Fruit fly (Drosophila melanogaster) whole organism, embryonic: ENCODE data around the gene Mst89B.

ENCODE experiments used
- Atf-2 ChIP-seq: fragments of 200-800 bp; sonication (Bioruptor generic); optimal IDR thresholded peaks from 2 replicates; lab custom pipeline; 2016; ENCODE audit warnings: missing biosample characterization, missing genetic modification characterization
- CG1024 ChIP-seq: fragments of 200-800 bp; sonication (Bioruptor generic); IDR thresholded peaks from 2 replicates; pipeline ENCODE4 v1.3.6; 2022; ENCODE audit warnings: missing biosample characterization, missing genetic modification characterization
- CG10267 ChIP-seq: fragments of 200-800 bp; sonication (Bioruptor generic); optimal IDR thresholded peaks from 2 replicates; lab custom pipeline; 2018; ENCODE audit warnings: missing biosample characterization, mild to moderate bottlenecking, missing genetic modification characterization, moderate library complexity
- CG11093 ChIP-seq: fragments of 200-800 bp; sonication (Bioruptor generic); IDR thresholded peaks from 3 replicates; pipeline ENCODE4 v1.3.6; 2022; ENCODE audit warnings: missing biosample characterization, missing genetic modification characterization
- CG11504 ChIP-seq: fragments of 200-800 bp; sonication (Bioruptor generic); optimal IDR thresholded peaks from 3 replicates; lab custom pipeline; 2019; ENCODE audit warnings: missing biosample characterization, mild to moderate bottlenecking, missing genetic modification characterization, moderate library complexity
- CG12942 ChIP-seq: fragments of 200-800 bp; sonication (Bioruptor generic); optimal IDR thresholded peaks from 3 replicates; lab custom pipeline; 2016; ENCODE audit warnings: missing biosample characterization, missing genetic modification characterization
- CG13123 ChIP-seq: fragments of 200-800 bp; sonication (Bioruptor generic); optimal IDR thresholded peaks from 2 replicates; lab custom pipeline; 2016; ENCODE audit warnings: missing biosample characterization, missing genetic modification characterization
- CG13775 ChIP-seq: fragments of 200-800 bp; sonication (Bioruptor generic); optimal IDR thresholded peaks from 3 replicates; lab custom pipeline; 2017; ENCODE audit warnings: missing biosample characterization, mild to moderate bottlenecking, missing genetic modification characterization
- CG1602 ChIP-seq: fragments of 200-800 bp; sonication (Bioruptor generic); optimal IDR thresholded peaks from 3 replicates; lab custom pipeline; 2016; ENCODE audit warnings: missing biosample characterization, missing genetic modification characterization
- CG1603 ChIP-seq: fragments of 200-800 bp; sonication (Bioruptor generic); optimal IDR thresholded peaks from 2 replicates; lab custom pipeline; 2019; ENCODE audit warnings: missing biosample characterization, mild to moderate bottlenecking, missing genetic modification characterization, moderate library complexity
- CG16779 ChIP-seq: fragments of 200-800 bp; sonication (Bioruptor generic); IDR thresholded peaks from 2 replicates; pipeline ENCODE4 v1.3.6; 2022; ENCODE audit warnings: missing biosample characterization, missing genetic modification characterization
- CG16815 ChIP-seq: fragments of 200-800 bp; sonication (Bioruptor generic); optimal IDR thresholded peaks from 3 replicates; lab custom pipeline; 2017; ENCODE audit warnings: missing biosample characterization, mild to moderate bottlenecking, missing genetic modification characterization
- CG17359 ChIP-seq: fragments of 200-800 bp; sonication (Bioruptor generic); optimal IDR thresholded peaks from 3 replicates; lab custom pipeline; 2018; ENCODE audit warnings: missing biosample characterization, mild to moderate bottlenecking, missing genetic modification characterization, moderate library complexity
- CG1792 ChIP-seq: fragments of 200-800 bp; sonication (Bioruptor generic); optimal IDR thresholded peaks from 2 replicates; lab custom pipeline; 2016; ENCODE audit warnings: missing biosample characterization, missing genetic modification characterization
- CG2120 ChIP-seq: fragments of 200-800 bp; sonication (Bioruptor generic); optimal IDR thresholded peaks from 3 replicates; lab custom pipeline; 2016; ENCODE audit warnings: missing biosample characterization, missing genetic modification characterization
- CG4617 ChIP-seq: fragments of 200-800 bp; sonication (Bioruptor generic); optimal IDR thresholded peaks from 3 replicates; lab custom pipeline; 2016; ENCODE audit warnings: missing biosample characterization, missing genetic modification characterization, borderline replicate concordance
- CG5953 ChIP-seq: fragments of 200-800 bp; sonication (Bioruptor generic); IDR thresholded peaks from 2 replicates; pipeline ENCODE4 v1.3.6; 2022; ENCODE audit warnings: missing biosample characterization, missing genetic modification characterization
- CG7745 ChIP-seq: fragments of 200-800 bp; sonication (Bioruptor generic); optimal IDR thresholded peaks from 2 replicates; lab custom pipeline; 2018; ENCODE audit warnings: missing biosample characterization, mild to moderate bottlenecking, missing genetic modification characterization, moderate library complexity
- CG8765 ChIP-seq: fragments of 200-800 bp; sonication (Bioruptor generic); IDR thresholded peaks from 2 replicates; pipeline ENCODE4 v1.3.6; 2022; ENCODE audit warnings: missing biosample characterization, missing genetic modification characterization
- CG9437 ChIP-seq: fragments of 200-800 bp; sonication (Bioruptor generic); optimal IDR thresholded peaks from 2 replicates; lab custom pipeline; 2018; ENCODE audit warnings: missing biosample characterization, mild to moderate bottlenecking, missing genetic modification characterization
- D19A ChIP-seq: fragments of 200-800 bp; optimal IDR thresholded peaks from 3 replicates; lab custom pipeline; 2019; ENCODE audit warnings: missing biosample characterization, mild to moderate bottlenecking, missing genetic modification characterization, moderate library complexity
- Deaf1 ChIP-seq: fragments of 200-800 bp; optimal IDR thresholded peaks from 3 replicates; lab custom pipeline; 2019; ENCODE audit warnings: missing biosample characterization, mild to moderate bottlenecking, missing genetic modification characterization, moderate library complexity
- H15 ChIP-seq: fragments of 200-800 bp; sonication (Bioruptor generic); IDR thresholded peaks from 3 replicates; pipeline ENCODE4 v1.3.6; 2022; ENCODE audit warnings: missing biosample characterization, missing genetic modification characterization
- HLH54F ChIP-seq: fragments of 200-800 bp; sonication (Bioruptor generic); optimal IDR thresholded peaks from 3 replicates; lab custom pipeline; 2016; ENCODE audit warnings: missing biosample characterization, missing genetic modification characterization
- Hand ChIP-seq: fragments of 200-800 bp; sonication (Bioruptor generic); optimal IDR thresholded peaks from 2 replicates; lab custom pipeline; 2017; ENCODE audit warnings: mild to moderate bottlenecking, missing biosample characterization, missing genetic modification reagents, missing genetic modification characterization
- Nf-YA ChIP-seq: fragments of 200-800 bp; sonication (Bioruptor generic); IDR thresholded peaks from 2 replicates; pipeline ENCODE4 v1.3.6; 2022; ENCODE audit warnings: missing biosample characterization, missing genetic modification characterization
- Xbp1 ChIP-seq: fragments of 200-800 bp; sonication (Bioruptor generic); optimal IDR thresholded peaks from 3 replicates; lab custom pipeline; 2016; ENCODE audit warnings: missing biosample characterization, mild to moderate bottlenecking, missing genetic modification characterization
- ato ChIP-seq: fragments of 200-800 bp; sonication (Bioruptor generic); IDR thresholded peaks from 2 replicates; pipeline ENCODE4 v1.3.6; 2022; ENCODE audit warnings: missing biosample characterization, missing genetic modification characterization; ENCODE audit not compliant: partially characterized antibody
- az2 ChIP-seq: fragments of 200-800 bp; sonication (Bioruptor generic); optimal IDR thresholded peaks from 3 replicates; lab custom pipeline; 2016; ENCODE audit warnings: missing biosample characterization, missing genetic modification characterization
- bcd ChIP-seq: fragments of 200-800 bp; sonication (Bioruptor generic); optimal IDR thresholded peaks from 2 replicates; lab custom pipeline; 2017; ENCODE audit warnings: missing biosample characterization, mild to moderate bottlenecking, missing genetic modification characterization
- cato ChIP-seq: fragments of 200-800 bp; sonication (Bioruptor generic); optimal IDR thresholded peaks from 2 replicates; lab custom pipeline; 2016; ENCODE audit warnings: missing biosample characterization, missing genetic modification characterization, borderline replicate concordance
- caup ChIP-seq: fragments of 200-800 bp; sonication (Bioruptor generic); optimal IDR thresholded peaks from 3 replicates; lab custom pipeline; 2017; ENCODE audit warnings: missing biosample characterization, mild to moderate bottlenecking, missing genetic modification characterization, moderate library complexity; ENCODE audit not compliant: severe bottlenecking
- cwo ChIP-seq: fragments of 200-800 bp; sonication (Bioruptor generic); optimal IDR thresholded peaks from 3 replicates; lab custom pipeline; 2017; ENCODE audit warnings: missing biosample characterization, missing genetic modification characterization, mild to moderate bottlenecking, moderate library complexity, missing genetic modification reagents
- dimm ChIP-seq: fragments of 200-800 bp; sonication (Bioruptor generic); IDR thresholded peaks from 2 replicates; pipeline ENCODE4 v1.3.6; 2022; ENCODE audit warnings: missing biosample characterization, missing genetic modification characterization
- dmrt99B ChIP-seq: fragments of 200-800 bp; sonication (Bioruptor generic); optimal IDR thresholded peaks from 2 replicates; lab custom pipeline; 2018; ENCODE audit warnings: missing biosample characterization, mild to moderate bottlenecking, missing genetic modification characterization, moderate library complexity
- dpn ChIP-seq, 2 experiments: fragments of 200-800 bp; sonication (Bioruptor generic); optimal IDR thresholded peaks; 3 replicates each; lab custom pipeline; 2016; ENCODE audit warnings: missing biosample characterization in 2 of 2, missing genetic modification characterization in 2 of 2
- ewg ChIP-seq: fragments of 200-800 bp; sonication (Bioruptor generic); optimal IDR thresholded peaks from 3 replicates; lab custom pipeline; 2017; ENCODE audit warnings: mild to moderate bottlenecking, missing biosample characterization, missing genetic modification reagents, missing genetic modification characterization
- h ChIP-seq: fragments of >200 bp; optimal IDR thresholded peaks from 2 replicates; lab custom pipeline; 2017
- lbe ChIP-seq: fragments of 200-800 bp; sonication (Bioruptor generic); optimal IDR thresholded peaks from 2 replicates; lab custom pipeline; 2016; ENCODE audit warnings: missing biosample characterization, mild to moderate bottlenecking, missing genetic modification characterization
- mld ChIP-seq: fragments of 200-800 bp; sonication (Bioruptor generic); IDR thresholded peaks from 3 replicates; pipeline ENCODE4 v1.3.6; 2022; ENCODE audit warnings: missing biosample characterization, missing genetic modification characterization; ENCODE audit not compliant: partially characterized antibody
- nmo ChIP-seq: fragments of 200-800 bp; sonication (Bioruptor generic); optimal IDR thresholded peaks from 2 replicates; lab custom pipeline; 2018; ENCODE audit warnings: missing biosample characterization, mild to moderate bottlenecking, missing genetic modification characterization, moderate library complexity
- onecut ChIP-seq: fragments of 200-800 bp; sonication (Bioruptor generic); IDR thresholded peaks from 2 replicates; pipeline ENCODE4 v1.3.6; 2022; ENCODE audit warnings: missing biosample characterization, missing genetic modification characterization
- p53 ChIP-seq: fragments of 200-800 bp; sonication (Bioruptor generic); optimal IDR thresholded peaks from 2 replicates; lab custom pipeline; 2016; ENCODE audit warnings: missing biosample characterization, missing genetic modification characterization
- row ChIP-seq: fragments of 200-800 bp; sonication (Bioruptor generic); IDR thresholded peaks from 3 replicates; pipeline ENCODE4 v1.3.6; 2022; ENCODE audit warnings: missing biosample characterization, missing genetic modification characterization
- sc ChIP-seq, 3 experiments: fragments of >200 bp in 2 of 3; fragments of 200-800 bp in 1 of 3; sonication (Bioruptor generic) in 1 of 3; optimal IDR thresholded peaks; 2 replicates in 2 of 3; 3 replicates in 1 of 3; lab custom pipeline; 2017; ENCODE audit warnings: mild to moderate bottlenecking in 1 of 3, missing biosample characterization in 1 of 3, missing genetic modification characterization in 1 of 3, missing genetic modification reagents in 1 of 3
- sim ChIP-seq: fragments of 200-800 bp; sonication (Bioruptor generic); IDR thresholded peaks from 2 replicates; pipeline ENCODE4 v1.3.6; 2022; ENCODE audit warnings: missing biosample characterization, missing genetic modification characterization
- ssp ChIP-seq: fragments of 200-800 bp; sonication (Bioruptor generic); IDR thresholded peaks from 2 replicates; pipeline ENCODE4 v1.3.6; 2022; ENCODE audit warnings: missing biosample characterization, missing genetic modification characterization
- trem ChIP-seq: fragments of 200-800 bp; optimal IDR thresholded peaks from 3 replicates; lab custom pipeline; 2019; ENCODE audit warnings: missing biosample characterization, mild to moderate bottlenecking, missing genetic modification characterization, moderate library complexity
- trh ChIP-seq: fragments of 200-800 bp; sonication (Bioruptor generic); optimal IDR thresholded peaks from 2 replicates; lab custom pipeline; 2016; ENCODE audit warnings: missing biosample characterization, missing genetic modification characterization
- twi ChIP-seq: fragments of 200-800 bp; optimal IDR thresholded peaks from 2 replicates; lab custom pipeline; 2019; ENCODE audit warnings: missing biosample characterization, mild to moderate bottlenecking, missing genetic modification characterization, moderate library complexity

Gene Mst89B

dm6 chr3R:16253427-16253883 lies 13.4 kb upstream of the Mst89B start (continued):
- TF ChIP-seq sim (GFP tag; lab: Robert Waterston, UW) (no peak), CG10267 (tag; lab: Kevin White, UChicago) (peak; percentile 78), CG12942 (GFP tag; lab: Kevin White, UChicago) (peak; percentile 54), CG1603 (tag; lab: Kevin White, UChicago) (peak; percentile 2), Xbp1 (GFP tag; lab: Kevin White, UChicago) (peak; percentile 70), h (lab: Kevin White, UChicago) (no peak), CG16815 (GFP tag; lab: Kevin White, UChicago) (peak; percentile 70), dimm (GFP tag; lab: Robert Waterston, UW) (no peak), CG16779 (GFP tag; lab: Robert Waterston, UW) (no peak), CG8765 (GFP tag; lab: Robert Waterston, UW) (no peak), D19A (tag; lab: Kevin White, UChicago) (peak; percentile 79), cato (peak; percentile 54), bcd (GFP tag; lab: Kevin White, UChicago) (peak; percentile 83), az2 (GFP tag; lab: Kevin White, UChicago) (peak; percentile 67), CG1792 (GFP tag; lab: Kevin White, UChicago) (no peak), CG1024 (GFP tag; lab: Robert Waterston, UW) (no peak), CG2120 (GFP tag; lab: Kevin White, UChicago) (peak; percentile 64), dmrt99B (tag; lab: Kevin White, UChicago) (peak; percentile 89), onecut (peak; percentile 54), nmo (GFP tag; lab: Kevin White, UChicago) (peak; percentile 86), CG4617 (peak; percentile 18), HLH54F (GFP tag; lab: Kevin White, UChicago) (peak; percentile 14), row (GFP tag; lab: Robert Waterston, UW) (no peak), Hand (GFP tag; lab: Kevin White, UChicago) (peak; percentile 44), twi (tag; lab: Kevin White, UChicago) (peak; percentile 56), cwo (GFP tag; lab: Kevin White, UChicago) (peak; percentile 74), ssp (GFP tag; lab: Robert Waterston, UW) (no peak), mld (GFP tag; lab: Robert Waterston, UW) (no peak), CG1602 (GFP tag; lab: Kevin White, UChicago) (peak; percentile 62), sc (optimal IDR thresholded peaks at IDR 0.05; lab: Kevin White, UChicago) (no peak), sc (GFP tag; optimal IDR thresholded peaks at IDR 0.05; lab: Kevin White, UChicago) (peak; percentile 63), CG9437 (GFP tag; lab: Kevin White, UChicago) (peak; percentile 84), Nf-YA (GFP tag; lab: Robert Waterston, UW) (no peak), ewg (GFP tag; lab: Kevin White, UChicago) (peak; percentile 62), Atf-2 (GFP tag; lab: Kevin White, UChicago) (no peak), CG7745 (no peak), H15 (GFP tag; lab: Robert Waterston, UW) (no peak), CG11093 (peak; percentile 58; the same call in 1 of the 3 replicates), lbe (GFP tag; lab: Kevin White, UChicago) (peak; percentile 52), p53 (GFP tag; lab: Kevin White, UChicago) (no peak), caup (GFP tag; lab: Kevin White, UChicago) (peak; percentile 72), trh (GFP tag; lab: Kevin White, UChicago) (peak; percentile 32), CG13123 (GFP tag; lab: Kevin White, UChicago) (peak; percentile 12), CG11504 (tag; lab: Kevin White, UChicago) (peak; percentile 77), Deaf1 (tag; lab: Kevin White, UChicago) (peak; percentile 14), dpn (GFP tag; optimal IDR thresholded peaks at IDR 0.05; lab: Kevin White, UChicago) (peak in 1 of 2 experiments; percentile 66), trem (tag; lab: Kevin White, UChicago) (peak; percentile 33), CG13775 (peak; percentile 86), ato (GFP tag; lab: Robert Waterston, UW) (no peak), CG17359 (tag; lab: Kevin White, UChicago) (peak; percentile 77), CG5953 (GFP tag; lab: Robert Waterston, UW) (no peak)
